Worm (Caenorhabditis elegans) whole organism, L4 larva: ENCODE results near the gene dhhc-1.
A peak's percentile ranks its signal among the peaks of the same experiment; 100 is the strongest.

Source experiments
- D1046.2 ChIP-seq: fragments of 200-800 bp; sonication (Bioruptor generic); IDR thresholded peaks from 2 replicates; pipeline ENCODE4 v1.3.6; 2022; ENCODE audit warnings: missing genetic modification characterization, missing compliant biosample characterization
- F44E2.7 ChIP-seq: fragments of 200-800 bp; sonication (Bioruptor generic); IDR thresholded peaks from 2 replicates; pipeline ENCODE4 v2.1.2; 2022; ENCODE audit warnings: missing genetic modification characterization, missing compliant biosample characterization
- T20F7.1 ChIP-seq: fragments of 200-800 bp; sonication (Bioruptor generic); optimal IDR thresholded peaks from 2 replicates; lab custom pipeline; 2018; ENCODE audit warnings: mild to moderate bottlenecking, missing genetic modification characterization, missing compliant biosample characterization
- Y5F2A.4 ChIP-seq: fragments of 200-800 bp; sonication (Bioruptor generic); optimal IDR thresholded peaks from 2 replicates; lab custom pipeline; 2018; ENCODE audit warnings: mild to moderate bottlenecking, missing genetic modification characterization, missing compliant biosample characterization
- Y75B8A.6 ChIP-seq: fragments of 200-800 bp; sonication (Bioruptor generic); IDR thresholded peaks from 2 replicates; pipeline ENCODE4 v1.3.6; 2022; ENCODE audit warnings: missing genetic modification reagents, missing genetic modification characterization, missing compliant biosample characterization
- ZK337.2 ChIP-seq: fragments of 200-800 bp; sonication (Bioruptor generic); IDR thresholded peaks from 2 replicates; pipeline ENCODE4 v1.3.6; 2022; ENCODE audit warnings: missing genetic modification reagents, missing genetic modification characterization, missing compliant biosample characterization
- ZK546.5 ChIP-seq, 2 experiments: sonication (generic microtip); optimal IDR thresholded peaks; 2 replicates each; lab custom pipeline; 2017; ENCODE audit warnings: missing biosample characterization in 2 of 2, missing genetic modification characterization in 2 of 2
- aha-1 ChIP-seq: fragments of 150-350 bp; peaks from one replicate; lab custom pipeline; 2014; ENCODE audit warnings: missing biosample characterization, missing genetic modification characterization
- aly-2 ChIP-seq: sonication (generic microtip); optimal IDR thresholded peaks from 2 replicates; lab custom pipeline; 2018; ENCODE audit warnings: missing biosample characterization, missing genetic modification characterization
- arid-1 ChIP-seq: fragments of 200-800 bp; sonication (Bioruptor generic); conservative IDR thresholded peaks from 2 replicates; pipeline ENCODE4 v1.3.6; 2022; ENCODE audit warnings: missing genetic modification reagents, missing genetic modification characterization, missing compliant biosample characterization
- ceh-28 ChIP-seq: fragments of 150-350 bp; optimal IDR thresholded peaks from 2 replicates; lab custom pipeline; 2014; ENCODE audit warnings: missing biosample characterization, missing genetic modification reagents, missing genetic modification characterization
- ceh-62 ChIP-seq: sonication (generic microtip); optimal IDR thresholded peaks from 2 replicates; lab custom pipeline; 2017; ENCODE audit warnings: missing biosample characterization, missing genetic modification characterization
- ces-1 ChIP-seq: fragments of 150-350 bp; sonication (generic microtip); optimal IDR thresholded peaks from 4 replicates; lab custom pipeline; 2014; ENCODE audit warnings: missing biosample characterization, missing genetic modification reagents, missing genetic modification characterization
- daf-16 ChIP-seq, 3 experiments: sonication (generic microtip); optimal IDR thresholded peaks; 2 replicates each; lab custom pipeline; 2016 to 2017; ENCODE audit warnings: missing genetic modification characterization in 3 of 3, missing genetic modification reagents in 3 of 3, mild to moderate bottlenecking in 2 of 3, missing compliant biosample characterization in 2 of 3, missing biosample characterization in 1 of 3, moderate library complexity in 1 of 3
- dmd-6 ChIP-seq: fragments of 200-800 bp; sonication (Bioruptor generic); IDR thresholded peaks from 2 replicates; pipeline ENCODE4 v1.3.6; 2022; ENCODE audit warnings: missing genetic modification reagents, missing genetic modification characterization, missing compliant biosample characterization
- dmd-9 ChIP-seq: fragments of 200-800 bp; sonication (Bioruptor generic); IDR thresholded peaks from 2 replicates; pipeline ENCODE4 v1.3.6; 2022; ENCODE audit warnings: missing genetic modification reagents, missing genetic modification characterization, missing compliant biosample characterization
- duxl-1 ChIP-seq: sonication (generic microtip); optimal IDR thresholded peaks from 2 replicates; lab custom pipeline; 2016; ENCODE audit warnings: mild to moderate bottlenecking, missing genetic modification characterization, moderate library complexity, missing compliant biosample characterization; ENCODE audit not compliant: poor library complexity
- dve-1 ChIP-seq: sonication (generic microtip); optimal IDR thresholded peaks from 2 replicates; lab custom pipeline; 2017; ENCODE audit warnings: antibody characterized with exemption, mild to moderate bottlenecking, missing genetic modification characterization, missing compliant biosample characterization; ENCODE audit not compliant: insufficient read depth
- egl-43 ChIP-seq: fragments of 200-800 bp; sonication (Bioruptor generic); IDR thresholded peaks from 2 replicates; pipeline ENCODE4 v1.3.6; 2022; ENCODE audit warnings: missing genetic modification reagents, missing genetic modification characterization, missing compliant biosample characterization
- fos-1 ChIP-seq: fragments of 150-350 bp; optimal IDR thresholded peaks from 2 replicates; lab custom pipeline; 2014; ENCODE audit warnings: missing biosample characterization, missing genetic modification characterization
- gei-8 ChIP-seq: fragments of 200-800 bp; sonication (Bioruptor generic); optimal IDR thresholded peaks from 2 replicates; lab custom pipeline; 2018; ENCODE audit warnings: mild to moderate bottlenecking, missing genetic modification characterization, missing compliant biosample characterization
- hif-1 ChIP-seq, 2 experiments: sonication (generic microtip); optimal IDR thresholded peaks; 2 replicates each; lab custom pipeline; 2016 to 2017; ENCODE audit warnings: missing compliant biosample characterization in 2 of 2, missing genetic modification characterization in 2 of 2, missing genetic modification reagents in 2 of 2, missing genotype in 2 of 2, mild to moderate bottlenecking in 1 of 2
- lim-7 ChIP-seq: fragments of 200-800 bp; sonication (Bioruptor generic); IDR thresholded peaks from 2 replicates; pipeline ENCODE4 v1.3.6; 2022; ENCODE audit warnings: missing genetic modification characterization, missing compliant biosample characterization
- lin-1 ChIP-seq: fragments of 200-800 bp; sonication (Bioruptor generic); IDR thresholded peaks from 2 replicates; pipeline ENCODE4 v1.3.6; 2022; ENCODE audit warnings: missing genetic modification reagents, missing genetic modification characterization, missing compliant biosample characterization
- lin-13 ChIP-seq: fragments of 150-350 bp; optimal IDR thresholded peaks from 2 replicates; lab custom pipeline; 2014; ENCODE audit warnings: missing biosample characterization, missing genetic modification reagents, missing genetic modification characterization
- lin-15B ChIP-seq: fragments of 150-350 bp; sonication (generic microtip); optimal IDR thresholded peaks from 3 replicates; lab custom pipeline; 2014; ENCODE audit warnings: missing biosample characterization, missing genetic modification characterization
- lin-39 ChIP-seq: fragments of 150-350 bp; optimal IDR thresholded peaks from 2 replicates; lab custom pipeline; 2014; ENCODE audit warnings: missing biosample characterization, missing genetic modification reagents, missing genetic modification characterization
- mep-1 ChIP-seq: fragments of 150-350 bp; sonication (generic microtip); optimal IDR thresholded peaks from 3 replicates; lab custom pipeline; 2014; ENCODE audit warnings: missing biosample characterization, missing genetic modification characterization
- nhr-25 ChIP-seq: sonication (generic microtip); optimal IDR thresholded peaks from 2 replicates; lab custom pipeline; 2017; ENCODE audit warnings: missing genetic modification characterization, mild to moderate bottlenecking, missing compliant biosample characterization, antibody characterized with exemption, moderate library complexity, borderline replicate concordance; ENCODE audit not compliant: insufficient read depth
- nhr-48 ChIP-seq: sonication (generic microtip); optimal IDR thresholded peaks from 2 replicates; lab custom pipeline; 2016; ENCODE audit warnings: mild to moderate bottlenecking, missing genetic modification characterization, missing compliant biosample characterization
- pha-4 ChIP-seq, 2 experiments: fragments of 150-350 bp in 1 of 2; fragments of 200-800 bp in 1 of 2; sonication (Bioruptor generic) in 1 of 2; IDR thresholded peaks in 1 of 2; optimal IDR thresholded peaks in 1 of 2; 2 replicates each; pipeline versions ENCODE4 v1.3.6 to Lab custom; 2014 to 2022; ENCODE audit warnings: missing genetic modification characterization in 2 of 2, missing genetic modification reagents in 2 of 2, missing biosample characterization in 1 of 2, missing compliant biosample characterization in 1 of 2
- pqm-1 ChIP-seq: sonication (generic microtip); optimal IDR thresholded peaks from 2 replicates; lab custom pipeline; 2017; ENCODE audit warnings: missing biosample characterization, missing genetic modification characterization
- rbr-2 ChIP-seq: sonication (generic microtip); optimal IDR thresholded peaks from 2 replicates; lab custom pipeline; 2016; ENCODE audit warnings: missing genotype, missing genetic modification characterization, missing compliant biosample characterization
- saeg-2 ChIP-seq: fragments of 200-800 bp; sonication (Bioruptor generic); IDR thresholded peaks from 2 replicates; pipeline ENCODE4 v1.3.6; 2022; ENCODE audit warnings: missing genetic modification reagents, missing genetic modification characterization, missing compliant biosample characterization
- sdz-12 ChIP-seq: fragments of 200-800 bp; sonication (Bioruptor generic); optimal IDR thresholded peaks from 2 replicates; lab custom pipeline; 2018; ENCODE audit warnings: mild to moderate bottlenecking, missing genetic modification characterization, missing compliant biosample characterization
- spr-3 ChIP-seq: fragments of 200-800 bp; sonication (Bioruptor generic); optimal IDR thresholded peaks from 2 replicates; lab custom pipeline; 2018; ENCODE audit warnings: mild to moderate bottlenecking, missing genetic modification characterization, missing compliant biosample characterization
- tag-97 ChIP-seq: fragments of 200-800 bp; sonication (Bioruptor generic); IDR thresholded peaks from 2 replicates; pipeline ENCODE4 v1.3.6; 2022; ENCODE audit warnings: missing genetic modification characterization, missing compliant biosample characterization
- tra-1 ChIP-seq: fragments of 200-800 bp; sonication (Bioruptor generic); IDR thresholded peaks from 2 replicates; pipeline ENCODE4 v1.3.6; 2022; ENCODE audit warnings: missing genetic modification reagents, missing genetic modification characterization, missing compliant biosample characterization
- unc-130 ChIP-seq: sonication (generic microtip); optimal IDR thresholded peaks from 2 replicates; lab custom pipeline; 2016; ENCODE audit warnings: missing genetic modification reagents, missing genetic modification characterization, missing compliant biosample characterization
- zip-2 ChIP-seq: fragments of 150-350 bp; optimal IDR thresholded peaks from 2 replicates; lab custom pipeline; 2014; ENCODE audit warnings: missing biosample characterization, missing genetic modification characterization
- ztf-7 ChIP-seq: fragments of 150-350 bp; optimal IDR thresholded peaks from 2 replicates; lab custom pipeline; 2014; ENCODE audit warnings: missing biosample characterization, missing genetic modification characterization

The dhhc-1 gene

ce11 chrX:15146415-15147210, 46.4 kb upstream of the dhhc-1 start (continued):
- TF ChIP-seq D1046.2 (GFP tag; lab: Robert Waterston, UW): peak; percentile 76; the same call in 1 of the 2 replicates
- peak; percentile 17 for TF ChIP-seq zip-2 (tag; lab: Kevin White, UChicago)
- no peak for TF ChIP-seq dve-1 (tag; lab: Kevin White, UChicago)
- TF ChIP-seq nhr-48 (tag; lab: Kevin White, UChicago): no peak
- peak; percentile 70 for TF ChIP-seq duxl-1 (tag; lab: Kevin White, UChicago)
- peak; percentile 48; the same call in 1 of the 2 replicates for TF ChIP-seq ZK337.2 (GFP tag; lab: Robert Waterston, UW)
- no peak for TF ChIP-seq nhr-25 (tag; lab: Kevin White, UChicago)
- no peak for TF ChIP-seq lin-15B (tag; lab: Kevin White, UChicago)
- TF ChIP-seq lin-1 (GFP tag; lab: Robert Waterston, UW): peak; percentile 55; the same call in 1 of the 2 replicates
- TF ChIP-seq dmd-9 (GFP tag; lab: Robert Waterston, UW): 0 out of 2 replicates have a peak, but pooled peaks have one; percentile 44
- no peak for TF ChIP-seq spr-3 (GFP tag; lab: Kevin White, UChicago)
- no peak for TF ChIP-seq aly-2
- no peak for TF ChIP-seq unc-130
- TF ChIP-seq T20F7.1 (GFP tag; lab: Kevin White, UChicago): no peak
- TF ChIP-seq ces-1: peak; percentile 47
- TF ChIP-seq pqm-1 (tag; lab: Kevin White, UChicago): no peak
- peak; percentile 83; the same call in 1 of the 2 replicates for TF ChIP-seq arid-1 (GFP tag; lab: Robert Waterston, UW)
- peak; percentile 51 for TF ChIP-seq gei-8 (GFP tag; lab: Kevin White, UChicago)
- TF ChIP-seq Y75B8A.6 (GFP tag; lab: Robert Waterston, UW): no peak
- peak; percentile 50 for TF ChIP-seq lin-13 (GFP tag; lab: Kevin White, UChicago)
- TF ChIP-seq aha-1: peak; percentile 91
- peak; percentile 86 for TF ChIP-seq lim-7 (GFP tag; lab: Robert Waterston, UW)
- TF ChIP-seq fos-1 (tag; lab: Kevin White, UChicago): no peak
- no peak for TF ChIP-seq sdz-12 (GFP tag; lab: Kevin White, UChicago)
- no peak; the same call in 1 of the 2 replicates for TF ChIP-seq pha-4 (GFP tag; IDR thresholded peaks at IDR 0.05; lab: Robert Waterston, UW)
- no peak for TF ChIP-seq pha-4 (tag; optimal IDR thresholded peaks at IDR 0.05; lab: Kevin White, UChicago)
- TF ChIP-seq ZK546.5 (tag; optimal IDR thresholded peaks at IDR 0.05; lab: Kevin White, UChicago): no peak

ce11 chrX:15134941-15135340, 34.7 kb upstream of the dhhc-1 start:
- TF ChIP-seq rbr-2 (tag; lab: Kevin White, UChicago) (no peak), ceh-62 (tag; lab: Kevin White, UChicago) (no peak), hif-1 (tag; optimal IDR thresholded peaks at IDR 0.05; lab: Kevin White, UChicago) (no peak), lin-39 (tag; lab: Kevin White, UChicago) (no peak), saeg-2 (GFP tag; lab: Robert Waterston, UW) (no peak), ztf-7 (tag; lab: Kevin White, UChicago) (no peak), gei-8 (GFP tag; lab: Kevin White, UChicago) (no peak), mep-1 (no peak), fos-1 (tag; lab: Kevin White, UChicago) (no peak), F44E2.7 (no peak), dmd-6 (GFP tag; lab: Robert Waterston, UW) (no peak), Y5F2A.4 (GFP tag; lab: Kevin White, UChicago) (no peak), ceh-28 (no peak), egl-43 (GFP tag; lab: Robert Waterston, UW) (no peak), tra-1 (GFP tag; lab: Robert Waterston, UW) (no peak), tag-97 (GFP tag; lab: Robert Waterston, UW) (no peak), daf-16 (GFP tag; optimal IDR thresholded peaks at IDR 0.05; lab: Kevin White, UChicago) (no peak), daf-16 (tag; optimal IDR thresholded peaks at IDR 0.05; lab: Kevin White, UChicago) (no peak)
